Worm (Caenorhabditis elegans) whole organism, L4 larva: ENCODE data around the gene F11F1.1.

Experiments
- D1046.2 ChIP-seq: fragments of 200-800 bp; sonication (Bioruptor generic); IDR thresholded peaks from 2 replicates; pipeline ENCODE4 v1.3.6; 2022; ENCODE audit warnings: missing genetic modification characterization, missing compliant biosample characterization
- F10B5.3 ChIP-seq: sonication (generic microtip); optimal IDR thresholded peaks from 2 replicates; lab custom pipeline; 2016; ENCODE audit warnings: mild to moderate bottlenecking, missing genetic modification characterization, missing compliant biosample characterization
- F44E2.7 ChIP-seq: fragments of 200-800 bp; sonication (Bioruptor generic); IDR thresholded peaks from 2 replicates; pipeline ENCODE4 v2.1.2; 2022; ENCODE audit warnings: missing genetic modification characterization, missing compliant biosample characterization
- T26A8.4 ChIP-seq: fragments of 200-800 bp; sonication (Bioruptor generic); IDR thresholded peaks from 2 replicates; pipeline ENCODE4 v1.3.6; 2022; ENCODE audit warnings: missing genetic modification characterization, missing compliant biosample characterization
- Y105C5A.15 ChIP-seq: fragments of 200-800 bp; sonication (Bioruptor generic); IDR thresholded peaks from 2 replicates; pipeline ENCODE4 v1.3.6; 2022; ENCODE audit warnings: missing genetic modification characterization, missing compliant biosample characterization
- Y48G9A.11 ChIP-seq: fragments of 200-800 bp; sonication (Bioruptor generic); IDR thresholded peaks from 2 replicates; pipeline ENCODE4 v1.3.6; 2022; ENCODE audit warnings: missing genetic modification reagents, missing genetic modification characterization, missing compliant biosample characterization
- Y75B8A.6 ChIP-seq: fragments of 200-800 bp; sonication (Bioruptor generic); IDR thresholded peaks from 2 replicates; pipeline ENCODE4 v1.3.6; 2022; ENCODE audit warnings: missing genetic modification reagents, missing genetic modification characterization, missing compliant biosample characterization
- aha-1 ChIP-seq: fragments of 150-350 bp; peaks from one replicate; lab custom pipeline; 2014; ENCODE audit warnings: missing biosample characterization, missing genetic modification characterization
- arid-1 ChIP-seq: fragments of 200-800 bp; sonication (Bioruptor generic); conservative IDR thresholded peaks from 2 replicates; pipeline ENCODE4 v1.3.6; 2022; ENCODE audit warnings: missing genetic modification reagents, missing genetic modification characterization, missing compliant biosample characterization
- ceh-20 ChIP-seq: fragments of 200-800 bp; sonication (Bioruptor generic); IDR thresholded peaks from 2 replicates; pipeline ENCODE4 v1.3.6; 2022; ENCODE audit warnings: missing genetic modification reagents, missing genetic modification characterization, missing compliant biosample characterization
- ceh-82 ChIP-seq: sonication (generic microtip); optimal IDR thresholded peaks from 2 replicates; lab custom pipeline; 2017; ENCODE audit warnings: missing biosample characterization, missing genetic modification characterization
- ces-1 ChIP-seq: fragments of 150-350 bp; sonication (generic microtip); optimal IDR thresholded peaks from 4 replicates; lab custom pipeline; 2014; ENCODE audit warnings: missing biosample characterization, missing genetic modification reagents, missing genetic modification characterization
- egl-43 ChIP-seq: fragments of 200-800 bp; sonication (Bioruptor generic); IDR thresholded peaks from 2 replicates; pipeline ENCODE4 v1.3.6; 2022; ENCODE audit warnings: missing genetic modification reagents, missing genetic modification characterization, missing compliant biosample characterization
- hif-1 ChIP-seq, 2 experiments: sonication (generic microtip); optimal IDR thresholded peaks; 2 replicates each; lab custom pipeline; 2016 to 2017; ENCODE audit warnings: missing compliant biosample characterization in 2 of 2, missing genetic modification characterization in 2 of 2, missing genetic modification reagents in 2 of 2, missing genotype in 2 of 2, mild to moderate bottlenecking in 1 of 2
- hmg-1.1 ChIP-seq: fragments of 200-800 bp; sonication (Bioruptor generic); IDR thresholded peaks from 2 replicates; pipeline ENCODE4 v1.3.6; 2022; ENCODE audit warnings: missing genetic modification reagents, missing genetic modification characterization, missing compliant biosample characterization
- lin-1 ChIP-seq: fragments of 200-800 bp; sonication (Bioruptor generic); IDR thresholded peaks from 2 replicates; pipeline ENCODE4 v1.3.6; 2022; ENCODE audit warnings: missing genetic modification reagents, missing genetic modification characterization, missing compliant biosample characterization
- lin-13 ChIP-seq: fragments of 150-350 bp; optimal IDR thresholded peaks from 2 replicates; lab custom pipeline; 2014; ENCODE audit warnings: missing biosample characterization, missing genetic modification reagents, missing genetic modification characterization
- lin-38 ChIP-seq: fragments of 200-800 bp; sonication (Bioruptor generic); IDR thresholded peaks from 2 replicates; pipeline ENCODE4 v1.3.6; 2022; ENCODE audit warnings: missing genetic modification reagents, missing genetic modification characterization, missing compliant biosample characterization
- lin-39 ChIP-seq: fragments of 150-350 bp; optimal IDR thresholded peaks from 2 replicates; lab custom pipeline; 2014; ENCODE audit warnings: missing biosample characterization, missing genetic modification reagents, missing genetic modification characterization
- madf-9 ChIP-seq: fragments of 200-800 bp; sonication (Bioruptor generic); conservative IDR thresholded peaks from 2 replicates; pipeline ENCODE4 v1.3.6; 2022; ENCODE audit warnings: missing genetic modification reagents, missing genetic modification characterization, missing compliant biosample characterization
- mdt-29 ChIP-seq: fragments of 200-800 bp; sonication (Bioruptor generic); IDR thresholded peaks from 2 replicates; pipeline ENCODE4 v1.3.6; 2022; ENCODE audit warnings: missing genetic modification reagents, missing genetic modification characterization, missing compliant biosample characterization
- nhr-10 ChIP-seq: fragments of 150-350 bp; optimal IDR thresholded peaks from 2 replicates; lab custom pipeline; 2014; ENCODE audit warnings: missing biosample characterization, missing genetic modification characterization
- nhr-25 ChIP-seq: sonication (generic microtip); optimal IDR thresholded peaks from 2 replicates; lab custom pipeline; 2017; ENCODE audit warnings: missing genetic modification characterization, mild to moderate bottlenecking, missing compliant biosample characterization, antibody characterized with exemption, moderate library complexity, borderline replicate concordance; ENCODE audit not compliant: insufficient read depth
- nhr-48 ChIP-seq: sonication (generic microtip); optimal IDR thresholded peaks from 2 replicates; lab custom pipeline; 2016; ENCODE audit warnings: mild to moderate bottlenecking, missing genetic modification characterization, missing compliant biosample characterization
- nhr-77 ChIP-seq: fragments of 150-350 bp; optimal IDR thresholded peaks from 2 replicates; lab custom pipeline; 2014; ENCODE audit warnings: missing biosample characterization, missing genetic modification characterization
- pha-4 ChIP-seq, 2 experiments: fragments of 150-350 bp in 1 of 2; fragments of 200-800 bp in 1 of 2; sonication (Bioruptor generic) in 1 of 2; IDR thresholded peaks in 1 of 2; optimal IDR thresholded peaks in 1 of 2; 2 replicates each; pipeline versions ENCODE4 v1.3.6 to Lab custom; 2014 to 2022; ENCODE audit warnings: missing genetic modification characterization in 2 of 2, missing genetic modification reagents in 2 of 2, missing biosample characterization in 1 of 2, missing compliant biosample characterization in 1 of 2
- php-3 ChIP-seq: fragments of 200-800 bp; sonication (Bioruptor generic); IDR thresholded peaks from 2 replicates; pipeline ENCODE4 v1.3.6; 2022; ENCODE audit warnings: missing genetic modification reagents, missing genetic modification characterization, missing compliant biosample characterization
- set-16 ChIP-seq: fragments of 200-800 bp; sonication (Bioruptor generic); IDR thresholded peaks from 2 replicates; pipeline ENCODE4 v1.3.6; 2022; ENCODE audit warnings: missing genetic modification reagents, missing genetic modification characterization, missing compliant biosample characterization
- spr-3 ChIP-seq: fragments of 200-800 bp; sonication (Bioruptor generic); optimal IDR thresholded peaks from 2 replicates; lab custom pipeline; 2018; ENCODE audit warnings: mild to moderate bottlenecking, missing genetic modification characterization, missing compliant biosample characterization
- tag-97 ChIP-seq: fragments of 200-800 bp; sonication (Bioruptor generic); IDR thresholded peaks from 2 replicates; pipeline ENCODE4 v1.3.6; 2022; ENCODE audit warnings: missing genetic modification characterization, missing compliant biosample characterization
- unc-39 ChIP-seq: sonication (generic microtip); optimal IDR thresholded peaks from 2 replicates; lab custom pipeline; 2017; ENCODE audit warnings: missing biosample characterization, missing genetic modification characterization
- zip-2 ChIP-seq: fragments of 150-350 bp; optimal IDR thresholded peaks from 2 replicates; lab custom pipeline; 2014; ENCODE audit warnings: missing biosample characterization, missing genetic modification characterization
- ztf-7 ChIP-seq: fragments of 150-350 bp; optimal IDR thresholded peaks from 2 replicates; lab custom pipeline; 2014; ENCODE audit warnings: missing biosample characterization, missing genetic modification characterization

The F11F1.1 gene

DNA sequence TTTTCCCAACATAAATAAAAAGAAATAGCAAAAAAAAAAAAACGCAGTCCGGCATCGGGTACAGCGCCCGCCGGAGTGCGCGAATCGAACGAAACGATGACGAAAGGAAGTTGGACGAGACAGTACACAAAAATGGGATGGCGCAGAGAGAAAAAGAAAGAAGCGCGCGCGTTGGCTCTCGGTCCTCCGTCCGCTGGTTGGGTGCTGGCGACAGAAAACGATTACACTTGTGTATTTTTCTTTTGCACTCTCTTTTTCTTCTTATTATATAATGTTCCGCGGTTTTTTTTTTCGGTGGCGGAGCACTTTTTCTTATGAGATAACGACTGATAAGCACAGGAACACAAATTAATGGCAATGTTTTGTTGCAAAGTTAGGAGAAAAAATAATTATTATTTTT, 18.1 kb upstream of the F11F1.1 start (continued):
- TF ChIP-seq T26A8.4 (GFP tag; lab: Robert Waterston, UW) (no peak), nhr-48 (tag; lab: Kevin White, UChicago) (peak; percentile 72), D1046.2 (GFP tag; lab: Robert Waterston, UW) (no peak), egl-43 (0 out of 2 replicates have a peak, but pooled peaks have one; percentile 63), spr-3 (no peak), unc-39 (tag; lab: Kevin White, UChicago) (no peak), ces-1 (GFP tag; lab: Kevin White, UChicago) (no peak), nhr-77 (tag; lab: Kevin White, UChicago) (peak; percentile 51), php-3 (GFP tag; lab: Robert Waterston, UW) (0 out of 2 replicates have a peak, but pooled peaks have one; percentile 48), lin-1 (GFP tag; lab: Robert Waterston, UW) (no peak), lin-38 (GFP tag; lab: Robert Waterston, UW) (peak; percentile 33; the same call in 1 of the 2 replicates), Y105C5A.15 (no peak), ztf-7 (tag; lab: Kevin White, UChicago) (no peak), ceh-20 (GFP tag; lab: Robert Waterston, UW) (no peak), mdt-29 (GFP tag; lab: Robert Waterston, UW) (no peak), set-16 (peak; percentile 54), pha-4 (GFP tag; IDR thresholded peaks at IDR 0.05; lab: Robert Waterston, UW) (peak; percentile 36; the same call in 1 of the 2 replicates), pha-4 (tag; optimal IDR thresholded peaks at IDR 0.05; lab: Kevin White, UChicago) (no peak), nhr-25 (no peak)
- TF ChIP-seq, all 104 proteins: peak for 24

DNA sequence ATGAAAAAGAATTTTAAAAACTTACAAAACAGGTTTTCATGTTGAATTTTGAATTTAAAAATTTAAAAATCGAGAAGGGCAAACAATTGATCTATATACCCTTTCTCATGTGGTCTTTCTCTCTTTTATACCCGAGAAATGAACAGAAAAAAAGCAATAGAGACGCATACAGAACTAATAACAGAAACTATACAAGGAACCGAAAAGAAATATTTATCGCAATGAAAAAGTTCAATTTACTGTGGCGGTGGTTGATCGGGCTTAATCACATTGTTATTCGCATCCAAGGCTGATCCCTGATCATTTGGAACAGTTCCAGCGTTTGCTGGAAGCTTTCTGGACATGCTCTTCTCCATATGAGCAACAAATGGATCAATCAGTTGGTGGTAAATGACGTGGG, 17.1 kb upstream of the F11F1.1 start, which contains the start of gene T03F6.10:
Gene T03F6.10 (minus strand): TSS at position 101 of the 400 bp plus-strand sequence.
- TF ChIP-seq ceh-20 (GFP tag; lab: Robert Waterston, UW) = no peak
- TF ChIP-seq aha-1 (tag; lab: Kevin White, UChicago) = peak; percentile 44

DNA sequence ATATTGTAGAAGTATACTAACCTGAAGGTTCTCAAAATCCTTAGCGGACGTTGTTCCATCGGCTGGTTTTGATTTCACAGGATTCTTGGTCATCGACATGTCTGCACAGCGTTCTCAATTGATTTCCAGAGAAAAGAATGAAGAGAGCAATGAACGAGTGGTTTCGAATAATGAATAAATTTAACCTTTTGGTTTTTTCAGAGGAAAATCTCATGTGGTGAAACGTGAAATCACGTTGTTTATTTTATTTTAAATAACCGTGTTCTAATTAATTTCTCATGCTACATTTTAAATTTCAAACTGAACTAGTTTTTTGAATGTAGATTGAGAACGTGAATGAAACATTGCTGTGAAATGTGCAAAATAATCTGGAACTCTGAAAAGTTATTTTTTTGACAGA, 15.2 kb upstream of the F11F1.1 start, which contains the start of gene T03F6.6:
Gene T03F6.6 (minus strand): TSS at position 101 of the 400 bp plus-strand sequence.
- no peak for TF ChIP-seq F44E2.7 (GFP tag; lab: Robert Waterston, UW)
- no peak for TF ChIP-seq F10B5.3 (tag; lab: Kevin White, UChicago)
- TF ChIP-seq ceh-20 (GFP tag; lab: Robert Waterston, UW) = no peak
- TF ChIP-seq lin-39 = no peak
- no peak for TF ChIP-seq tag-97 (GFP tag; lab: Robert Waterston, UW)
- no peak for TF ChIP-seq lin-13 (GFP tag; lab: Kevin White, UChicago)
- TF ChIP-seq, all 104 proteins: peak for 0

DNA sequence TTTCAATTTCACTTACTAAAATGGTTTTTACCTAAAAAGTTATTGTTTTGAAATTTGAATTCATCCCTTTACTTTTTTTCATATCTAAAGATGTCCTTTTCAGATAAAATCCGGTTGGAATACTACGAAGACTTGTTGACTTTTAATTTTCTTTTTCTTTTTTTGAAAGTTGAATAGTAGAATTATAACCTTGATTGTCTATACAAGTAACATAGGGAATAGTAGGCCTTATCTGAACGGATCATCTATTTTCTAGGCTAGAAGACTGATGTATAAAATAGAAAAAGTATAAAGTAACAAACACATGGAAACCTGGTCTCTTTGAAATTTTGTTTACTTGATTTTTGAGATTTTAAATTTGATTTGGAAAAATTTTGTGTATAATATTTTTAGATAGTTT, 14.5 kb upstream of the F11F1.1 start:
- no peak for TF ChIP-seq madf-9 (GFP tag; lab: Robert Waterston, UW)
- no peak for TF ChIP-seq ces-1 (GFP tag; lab: Kevin White, UChicago)
- no peak for TF ChIP-seq tag-97 (GFP tag; lab: Robert Waterston, UW)
- TF ChIP-seq Y75B8A.6 (GFP tag; lab: Robert Waterston, UW) = no peak
- no peak for TF ChIP-seq Y48G9A.11 (GFP tag; lab: Robert Waterston, UW)
- TF ChIP-seq ceh-82 (tag; lab: Kevin White, UChicago) = no peak
- no peak for TF ChIP-seq hmg-1.1 (GFP tag; lab: Robert Waterston, UW)
- TF ChIP-seq zip-2 (tag; lab: Kevin White, UChicago) = no peak
- no peak for TF ChIP-seq nhr-10 (tag; lab: Kevin White, UChicago)

DNA sequence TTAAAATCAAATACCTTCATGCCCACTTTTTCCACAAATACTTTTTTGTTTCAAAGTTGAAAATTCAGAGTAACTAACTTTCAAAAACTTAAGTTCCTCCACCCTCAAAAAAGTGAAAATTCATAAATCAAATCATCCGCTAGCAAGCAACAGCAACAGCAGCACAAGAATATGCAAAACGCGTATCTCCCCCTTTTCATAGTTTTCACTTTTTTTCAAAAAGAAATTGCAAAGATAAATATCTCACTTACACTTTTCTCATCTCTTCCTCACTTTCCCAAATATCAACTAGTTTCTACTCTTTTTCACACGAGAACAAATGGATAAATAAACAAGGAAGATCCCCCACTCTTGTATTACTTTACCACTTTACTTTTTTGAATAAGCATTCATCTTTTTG, 13.7 kb upstream of the F11F1.1 start:
- TF ChIP-seq hif-1 (tag; optimal IDR thresholded peaks at IDR 0.05; lab: Kevin White, UChicago) (no peak), arid-1 (GFP tag; lab: Robert Waterston, UW) (no peak)
